Fruit fly (Drosophila melanogaster) whole organism, pupa: ENCODE measurements around the gene S6k.

Source experiments
- CG12605 ChIP-seq: fragments of 200-800 bp; sonication (Bioruptor generic); IDR thresholded peaks from 2 replicates; pipeline ENCODE4 v1.3.6; 2022; ENCODE audit warnings: missing biosample characterization, missing genetic modification characterization
- CG17806 ChIP-seq: fragments of 200-800 bp; sonication (Bioruptor generic); optimal IDR thresholded peaks from 2 replicates; lab custom pipeline; 2018; ENCODE audit warnings: missing biosample characterization, mild to moderate bottlenecking, missing genetic modification characterization, moderate library complexity
- CG4496 ChIP-seq: fragments of 200-800 bp; sonication (Bioruptor generic); IDR thresholded peaks from 3 replicates; pipeline ENCODE4 v1.3.6; 2022; ENCODE audit warnings: missing biosample characterization, missing genetic modification characterization
- Pif1A ChIP-seq: fragments of 200-800 bp; sonication (Bioruptor generic); optimal IDR thresholded peaks from 3 replicates; lab custom pipeline; 2016; ENCODE audit warnings: missing biosample characterization, missing genetic modification characterization
- gl ChIP-seq: fragments of 200-800 bp; sonication (Bioruptor generic); optimal IDR thresholded peaks from 2 replicates; lab custom pipeline; 2018; ENCODE audit warnings: missing biosample characterization, mild to moderate bottlenecking, missing genetic modification characterization

DNA sequence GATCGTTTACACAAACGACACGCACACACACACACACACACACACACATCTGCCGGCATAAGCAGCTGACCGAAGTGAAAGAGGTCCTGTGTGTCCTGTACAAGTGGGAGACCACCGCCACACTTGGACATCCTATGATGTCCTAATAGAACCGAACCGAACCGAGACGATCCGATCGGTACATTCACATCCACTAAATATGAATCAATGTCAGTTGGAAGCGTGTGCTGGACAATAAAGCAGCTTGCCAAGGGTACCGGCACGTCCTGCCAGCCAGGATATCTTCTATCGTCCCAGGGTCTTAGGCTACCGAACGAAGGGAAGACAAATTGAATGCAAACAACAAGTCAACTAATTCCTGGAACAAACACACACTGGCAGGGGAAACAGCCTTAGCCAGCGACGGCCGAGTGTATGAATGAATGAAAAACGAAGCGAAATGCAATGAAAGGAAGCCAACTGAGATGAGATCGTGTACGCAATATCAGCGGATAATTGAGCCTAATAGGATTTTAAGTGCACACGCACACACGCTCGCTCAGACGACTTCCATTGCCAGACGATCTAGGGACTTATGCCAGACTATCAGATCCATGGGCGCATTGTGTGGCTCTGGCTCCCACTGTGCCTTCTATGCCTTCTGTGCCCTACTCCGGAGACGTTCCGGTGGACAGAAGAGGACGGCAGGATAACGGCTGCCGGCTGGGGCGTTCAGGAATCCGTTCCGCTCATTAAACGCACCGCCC lies 45.5 kb upstream of the S6k start:
- no peak for TF ChIP-seq CG4496 (GFP tag; lab: Robert Waterston, UW)
- TF ChIP-seq Pif1A = no peak
- TF ChIP-seq CG12605 (GFP tag; lab: Robert Waterston, UW) = no peak
- no peak for TF ChIP-seq CG17806
- TF ChIP-seq gl (tag; lab: Kevin White, UChicago) = no peak
